Fruit fly (Drosophila melanogaster) whole organism, embryonic: Measurements from ENCODE around the gene Nph.

ENCODE experiments used
- Awh ChIP-seq: fragments of 200-800 bp; sonication (Bioruptor generic); IDR thresholded peaks from 2 replicates; pipeline ENCODE4, ENCODE4 v1.3.6; 2022; ENCODE audit warnings: missing biosample characterization, missing genetic modification characterization
- Bgb ChIP-seq: fragments of 200-800 bp; sonication (Bioruptor generic); IDR thresholded peaks from 2 replicates; pipeline ENCODE4 v1.3.6; 2022; ENCODE audit warnings: missing biosample characterization, missing genetic modification characterization; ENCODE audit not compliant: partially characterized antibody
- Blimp-1 ChIP-seq: fragments of 200-800 bp; sonication (Bioruptor generic); optimal IDR thresholded peaks from 3 replicates; lab custom pipeline; 2018; ENCODE audit warnings: missing biosample characterization, missing genetic modification characterization, mild to moderate bottlenecking, moderate library complexity, missing genetic modification reagents
- CG10147 ChIP-seq: fragments of 200-800 bp; sonication (Bioruptor generic); optimal IDR thresholded peaks from 2 replicates; lab custom pipeline; 2019; ENCODE audit warnings: missing biosample characterization, mild to moderate bottlenecking, missing genetic modification characterization, moderate library complexity
- CG11093 ChIP-seq: fragments of 200-800 bp; sonication (Bioruptor generic); IDR thresholded peaks from 3 replicates; pipeline ENCODE4 v1.3.6; 2022; ENCODE audit warnings: missing biosample characterization, missing genetic modification characterization
- CG11456 ChIP-seq: fragments of 200-800 bp; sonication (Bioruptor generic); IDR thresholded peaks from 3 replicates; pipeline ENCODE4 v1.3.6; 2022; ENCODE audit warnings: missing biosample characterization, missing genetic modification characterization
- CG13123 ChIP-seq: fragments of 200-800 bp; sonication (Bioruptor generic); optimal IDR thresholded peaks from 2 replicates; lab custom pipeline; 2016; ENCODE audit warnings: missing biosample characterization, missing genetic modification characterization
- CG13424 ChIP-seq: fragments of 200-800 bp; sonication (Bioruptor generic); optimal IDR thresholded peaks from 2 replicates; lab custom pipeline; 2019; ENCODE audit warnings: missing biosample characterization, mild to moderate bottlenecking, missing genetic modification characterization, moderate library complexity
- CG17328 ChIP-seq: fragments of 200-800 bp; sonication (Bioruptor generic); IDR thresholded peaks from 2 replicates; pipeline ENCODE4 v1.3.6; 2022; ENCODE audit warnings: missing biosample characterization, missing genetic modification characterization
- CG31388 ChIP-seq: fragments of 200-800 bp; sonication (Bioruptor generic); optimal IDR thresholded peaks from 2 replicates; lab custom pipeline; 2016; ENCODE audit warnings: missing biosample characterization, missing genetic modification characterization
- CG42726 ChIP-seq: fragments of 200-800 bp; sonication (Bioruptor generic); IDR thresholded peaks from 2 replicates; pipeline ENCODE4 v1.3.6; 2022; ENCODE audit warnings: missing biosample characterization, missing genetic modification characterization; ENCODE audit not compliant: partially characterized antibody
- CG7786 ChIP-seq: fragments of 200-800 bp; sonication (Bioruptor generic); optimal IDR thresholded peaks from 2 replicates; lab custom pipeline; 2016; ENCODE audit warnings: missing biosample characterization, missing genetic modification characterization
- CG8089 ChIP-seq: fragments of 200-800 bp; sonication (Bioruptor generic); optimal IDR thresholded peaks from 3 replicates; lab custom pipeline; 2016; ENCODE audit warnings: missing biosample characterization, missing genetic modification characterization
- CG8924 ChIP-seq: fragments of 200-800 bp; optimal IDR thresholded peaks from 3 replicates; lab custom pipeline; 2019; ENCODE audit warnings: missing biosample characterization, mild to moderate bottlenecking, missing genetic modification characterization, moderate library complexity
- CHES-1-like ChIP-seq: fragments of 200-800 bp; sonication (Bioruptor generic); optimal IDR thresholded peaks from 2 replicates; lab custom pipeline; 2016; ENCODE audit warnings: missing biosample characterization, missing genetic modification characterization
- CTCF ChIP-seq: fragments of 200-800 bp; sonication (Bioruptor generic); optimal IDR thresholded peaks from 2 replicates; lab custom pipeline; 2017; ENCODE audit warnings: missing biosample characterization, mild to moderate bottlenecking, missing genetic modification characterization, moderate library complexity
- Dek ChIP-seq: fragments of 200-800 bp; sonication (Bioruptor generic); optimal IDR thresholded peaks from 3 replicates; lab custom pipeline; 2019; ENCODE audit warnings: missing biosample characterization, mild to moderate bottlenecking, missing genetic modification characterization, moderate library complexity
- Dfd ChIP-seq, 2 experiments: fragments of >200 bp; optimal IDR thresholded peaks; 2 replicates each; lab custom pipeline; 2017; ENCODE audit warnings: missing biosample characterization in 2 of 2, missing genetic modification characterization in 2 of 2
- Doc2 ChIP-seq: fragments of 200-800 bp; sonication (Bioruptor generic); IDR thresholded peaks from 2 replicates; pipeline ENCODE4 v1.3.6; 2022; ENCODE audit warnings: missing biosample characterization, missing genetic modification characterization
- Doc3 ChIP-seq: fragments of 200-800 bp; sonication (Bioruptor generic); IDR thresholded peaks from 3 replicates; pipeline ENCODE4 v1.3.6; 2022; ENCODE audit warnings: missing biosample characterization, missing genetic modification characterization; ENCODE audit not compliant: partially characterized antibody
- Gug ChIP-seq: fragments of 200-800 bp; sonication (Bioruptor generic); IDR thresholded peaks from 4 replicates; pipeline ENCODE4 v1.3.6; 2022; ENCODE audit warnings: missing biosample characterization, missing genetic modification characterization
- HLH3B ChIP-seq: fragments of 200-800 bp; sonication (Bioruptor generic); IDR thresholded peaks from 2 replicates; pipeline ENCODE4 v1.3.6; 2022; ENCODE audit warnings: missing biosample characterization, missing genetic modification characterization
- HLH54F ChIP-seq: fragments of 200-800 bp; sonication (Bioruptor generic); optimal IDR thresholded peaks from 3 replicates; lab custom pipeline; 2016; ENCODE audit warnings: missing biosample characterization, missing genetic modification characterization
- MBD-R2 ChIP-seq: fragments of 200-800 bp; sonication (Bioruptor generic); IDR thresholded peaks from 2 replicates; pipeline ENCODE4 v1.3.6; 2022; ENCODE audit warnings: missing biosample characterization, missing genetic modification characterization
- Med ChIP-seq: fragments of 200-800 bp; sonication (Bioruptor generic); peaks from one replicate; lab custom pipeline; 2016; ENCODE audit warnings: missing biosample characterization, missing genetic modification characterization, mild to moderate bottlenecking, inconsistent platforms, moderate library complexity
- Meics ChIP-seq: fragments of 200-800 bp; sonication (Bioruptor generic); optimal IDR thresholded peaks from 2 replicates; lab custom pipeline; 2017; ENCODE audit warnings: missing biosample characterization, mild to moderate bottlenecking, missing genetic modification characterization
- Mrtf ChIP-seq: fragments of 200-800 bp; sonication (Bioruptor generic); IDR thresholded peaks from 3 replicates; pipeline ENCODE4 v1.3.6; 2022; ENCODE audit warnings: missing biosample characterization, missing genetic modification characterization
- Opbp ChIP-seq: fragments of 200-800 bp; sonication (Bioruptor generic); IDR thresholded peaks from 3 replicates; pipeline ENCODE4 v1.3.6; 2022; ENCODE audit warnings: missing biosample characterization, missing genetic modification characterization; ENCODE audit not compliant: partially characterized antibody
- btn ChIP-seq: fragments of 200-800 bp; sonication (Bioruptor generic); optimal IDR thresholded peaks from 2 replicates; lab custom pipeline; 2016; ENCODE audit warnings: missing biosample characterization, missing genetic modification characterization
- emc ChIP-seq: fragments of 200-800 bp; sonication (Bioruptor generic); optimal IDR thresholded peaks from 2 replicates; lab custom pipeline; 2016; ENCODE audit warnings: missing biosample characterization, missing genetic modification characterization
- exex ChIP-seq: fragments of 200-800 bp; sonication (Bioruptor generic); optimal IDR thresholded peaks from 4 replicates; lab custom pipeline; 2018; ENCODE audit warnings: missing biosample characterization, mild to moderate bottlenecking, missing genetic modification characterization, moderate library complexity
- insv ChIP-seq, 2 experiments: fragments of 200-800 bp; sonication (Bioruptor generic); optimal IDR thresholded peaks; 3 replicates each; lab custom pipeline; 2016 to 2018; ENCODE audit warnings: missing biosample characterization in 2 of 2, missing genetic modification characterization in 2 of 2
- lmd ChIP-seq: fragments of 200-800 bp; sonication (Bioruptor generic); IDR thresholded peaks from 2 replicates; pipeline ENCODE4 v1.3.6; 2022; ENCODE audit warnings: missing biosample characterization, missing genetic modification characterization
- nerfin-1 ChIP-seq: fragments of 200-800 bp; sonication (Bioruptor generic); optimal IDR thresholded peaks from 3 replicates; lab custom pipeline; 2019; ENCODE audit warnings: missing biosample characterization, mild to moderate bottlenecking, missing genetic modification characterization, moderate library complexity
- nmo ChIP-seq: fragments of 200-800 bp; sonication (Bioruptor generic); optimal IDR thresholded peaks from 2 replicates; lab custom pipeline; 2018; ENCODE audit warnings: missing biosample characterization, mild to moderate bottlenecking, missing genetic modification characterization, moderate library complexity
- phol ChIP-seq: fragments of 200-800 bp; sonication (Bioruptor generic); optimal IDR thresholded peaks from 3 replicates; lab custom pipeline; 2018; ENCODE audit warnings: missing biosample characterization, mild to moderate bottlenecking, missing genetic modification characterization, moderate library complexity
- prd ChIP-seq, 3 experiments: fragments of >200 bp in 2 of 3; fragments of 200-800 bp in 1 of 3; sonication (Bioruptor generic) in 1 of 3; optimal IDR thresholded peaks in 2 of 3; IDR thresholded peaks in 1 of 3; 2 replicates in 2 of 3; 3 replicates in 1 of 3; pipeline versions ENCODE4 v1.3.6 to Lab custom; 2017 to 2022; ENCODE audit warnings: missing biosample characterization in 1 of 3, missing genetic modification characterization in 1 of 3
- salm ChIP-seq: fragments of 200-800 bp; sonication (Bioruptor generic); optimal IDR thresholded peaks from 2 replicates; lab custom pipeline; 2018; ENCODE audit warnings: missing biosample characterization, mild to moderate bottlenecking, missing genetic modification characterization
- sima ChIP-seq: fragments of 200-800 bp; sonication (Bioruptor generic); optimal IDR thresholded peaks from 2 replicates; lab custom pipeline; 2016; ENCODE audit warnings: missing biosample characterization, missing genetic modification characterization
- trem ChIP-seq: fragments of 200-800 bp; optimal IDR thresholded peaks from 3 replicates; lab custom pipeline; 2019; ENCODE audit warnings: missing biosample characterization, mild to moderate bottlenecking, missing genetic modification characterization, moderate library complexity

Gene Nph

DNA sequence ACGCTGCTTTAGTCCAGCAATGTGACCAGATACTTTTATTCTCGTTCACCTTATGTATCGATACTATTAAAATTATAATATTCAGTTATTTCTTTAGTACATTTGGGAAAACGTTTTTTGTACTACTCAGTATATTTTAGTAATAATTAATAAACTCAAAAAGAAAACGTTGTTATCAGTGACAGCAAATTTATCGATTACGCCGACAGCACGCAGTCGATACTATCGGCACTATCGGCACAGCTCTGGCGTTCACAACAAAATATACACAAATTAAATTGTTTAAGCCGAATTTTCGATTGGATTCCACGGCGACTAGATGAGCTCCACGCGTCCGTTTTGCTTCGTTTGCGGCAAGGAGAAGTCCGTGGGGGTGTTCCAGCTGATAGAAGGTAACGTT is 34.8 kb upstream of the Nph start, which contains the start of the genes janA, Sry-alpha and Sry-beta (continued):
- TF ChIP-seq nmo (GFP tag; lab: Kevin White, UChicago): peak; percentile 47
- peak; percentile 93 for TF ChIP-seq MBD-R2
- no peak for TF ChIP-seq CG11093 (GFP tag; lab: Robert Waterston, UW)
- peak; percentile 49 for TF ChIP-seq phol
- TF ChIP-seq CHES-1-like (GFP tag; lab: Kevin White, UChicago): peak; percentile 13
- peak; percentile 35 for TF ChIP-seq CTCF (GFP tag; lab: Kevin White, UChicago)
- TF ChIP-seq Bgb: peak; percentile 99
- no peak for TF ChIP-seq salm (tag; lab: Kevin White, UChicago)
- TF ChIP-seq Gug (GFP tag; lab: Robert Waterston, UW): peak; percentile 51; the same call in 1 of the 4 replicates
- TF ChIP-seq Dek (tag; lab: Kevin White, UChicago): no peak
- peak; percentile 86 for TF ChIP-seq Med
- TF ChIP-seq CG31388: no peak
- TF ChIP-seq Doc3 (GFP tag; lab: Robert Waterston, UW): peak; percentile 100
- TF ChIP-seq Opbp: peak; percentile 98
- peak; percentile 97 for TF ChIP-seq CG42726 (GFP tag; lab: Robert Waterston, UW)
- TF ChIP-seq Doc2 (GFP tag; lab: Robert Waterston, UW): no peak
- peak; percentile 75 for TF ChIP-seq trem (tag; lab: Kevin White, UChicago)
- no peak for TF ChIP-seq prd (optimal IDR thresholded peaks at IDR 0.05; lab: Kevin White, UChicago)
- TF ChIP-seq prd (GFP tag; IDR thresholded peaks at IDR 0.05; lab: Robert Waterston, UW): peak; percentile 10; the same call in 1 of the 3 replicates
- no peak for TF ChIP-seq CG7786 (GFP tag; lab: Kevin White, UChicago)
- TF ChIP-seq emc: no peak
- no peak for TF ChIP-seq CG8089 (GFP tag; lab: Kevin White, UChicago)
- peak; percentile 64 for TF ChIP-seq CG8924

- no peak for TF ChIP-seq Mrtf (GFP tag; lab: Robert Waterston, UW)
- TF ChIP-seq lmd: no peak
- TF ChIP-seq btn (GFP tag; lab: Kevin White, UChicago): no peak
- no peak for TF ChIP-seq Blimp-1 (GFP tag; lab: Kevin White, UChicago)
- TF ChIP-seq exex (tag; lab: Kevin White, UChicago): no peak
- TF ChIP-seq nerfin-1 (tag; lab: Kevin White, UChicago): no peak
- TF ChIP-seq HLH54F: no peak
- TF ChIP-seq Dfd (GFP tag; optimal IDR thresholded peaks at IDR 0.05; lab: Kevin White, UChicago): no peak
- TF ChIP-seq Awh (GFP tag; lab: Robert Waterston, UW): no peak
- TF ChIP-seq HLH3B (GFP tag; lab: Robert Waterston, UW): no peak
- TF ChIP-seq insv (GFP tag; optimal IDR thresholded peaks at IDR 0.05; lab: Kevin White, UChicago): no peak
- no peak for TF ChIP-seq CG17328 (GFP tag; lab: Robert Waterston, UW)
- no peak for TF ChIP-seq CG11456
- TF ChIP-seq Meics (GFP tag; lab: Kevin White, UChicago): no peak
- no peak for TF ChIP-seq CG13123 (GFP tag; lab: Kevin White, UChicago)
- TF ChIP-seq CG10147 (GFP tag; lab: Kevin White, UChicago): no peak
- TF ChIP-seq CG13424: no peak
- no peak for TF ChIP-seq sima (GFP tag; lab: Kevin White, UChicago)
These were observed 34.0 kb upstream of the Nph start, which contains the start of gene janB for dm6 chr3R:30038628-30039027. Gene janB, minus strand, starts transcription at chr3R:30038728.
